Fruit fly (Drosophila melanogaster): ENCODE results near the gene CG13045.

Gene CG13045

DNA sequence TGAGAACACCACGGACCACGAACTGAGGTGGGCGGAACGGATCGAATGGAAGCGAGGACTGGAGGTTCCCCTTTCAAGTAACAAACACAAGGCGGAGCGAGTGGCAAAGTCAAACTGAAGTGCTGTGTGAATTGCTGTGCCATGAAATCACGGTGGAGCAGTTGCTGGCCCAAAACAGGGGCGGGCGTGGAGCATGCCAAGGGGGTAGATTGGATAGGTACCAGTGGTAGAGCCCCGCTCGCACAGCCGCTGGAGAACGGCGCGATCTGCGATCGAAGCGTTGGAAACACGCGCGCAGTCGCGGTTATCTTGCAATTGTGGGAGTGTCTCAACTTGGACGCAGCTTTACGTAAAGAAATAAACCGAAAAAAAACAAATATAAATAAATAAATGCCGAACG lies 37.0 kb upstream of the CG13045 start, which contains the start of gene CG13038 (continued):
- TF ChIP-seq Mrtf (GFP tag; IDR thresholded peaks at IDR 0.05) (0 out of 3 replicates have a peak, but pooled peaks have one; percentile 29), Hr3 (GFP tag; optimal IDR thresholded peaks at IDR 0.05) (no peak), Oli (tag; optimal IDR thresholded peaks at IDR 0.05) (no peak), HmgD (GFP tag; optimal IDR thresholded peaks at IDR 0.05) (no peak), gfzf (GFP tag; optimal IDR thresholded peaks at IDR 0.05) (no peak), ci (GFP tag; IDR thresholded peaks at IDR 0.05) (0 out of 3 replicates have a peak, but pooled peaks have one; percentile 19), dmrt11E (tag; optimal IDR thresholded peaks at IDR 0.05) (no peak), cwo (GFP tag; optimal IDR thresholded peaks at IDR 0.05) (no peak), CG6175 (GFP tag; IDR thresholded peaks at IDR 0.05) (0 out of 3 replicates have a peak, but pooled peaks have one; percentile 23), CG6272 (GFP tag; IDR thresholded peaks at IDR 0.05) (no peak), onecut (GFP tag; IDR thresholded peaks at IDR 0.05) (no peak), CG8089 (GFP tag; optimal IDR thresholded peaks at IDR 0.05) (no peak), CG11398 (GFP tag; optimal IDR thresholded peaks at IDR 0.05) (no peak), ATbp (GFP tag; optimal IDR thresholded peaks at IDR 0.05) (no peak), jumu (GFP tag; optimal IDR thresholded peaks at IDR 0.05) (no peak), repo (GFP tag; optimal IDR thresholded peaks at IDR 0.05) (no peak), Gug (GFP tag; IDR thresholded peaks at IDR 0.05) (no peak), tup (GFP tag; optimal IDR thresholded peaks at IDR 0.05) (no peak), lmd (GFP tag; IDR thresholded peaks at IDR 0.05) (peak; percentile 13; the same call in 1 of the 2 replicates), Med (GFP tag) (peak; percentile 34), CG17612 (GFP tag; IDR thresholded peaks at IDR 0.05) (no peak), Spps (tag; optimal IDR thresholded peaks at IDR 0.05) (no peak), Sry-β (GFP tag; optimal IDR thresholded peaks at IDR 0.05) (no peak), lbe (GFP tag; optimal IDR thresholded peaks at IDR 0.05) (no peak), HLHmδ (GFP tag; optimal IDR thresholded peaks at IDR 0.05) (no peak), Hsf (GFP tag; optimal IDR thresholded peaks at IDR 0.05) (no peak), CG10654 (GFP tag; optimal IDR thresholded peaks at IDR 0.05) (no peak), CG10565 (GFP tag; optimal IDR thresholded peaks at IDR 0.05) (no peak), cg (GFP tag; optimal IDR thresholded peaks at IDR 0.05) (no peak), Sox100B (GFP tag; optimal IDR thresholded peaks at IDR 0.05) (no peak), ind (GFP tag; optimal IDR thresholded peaks at IDR 0.05) (no peak), CG10462 (GFP tag; optimal IDR thresholded peaks at IDR 0.05) (no peak), Rfx (GFP tag; IDR thresholded peaks at IDR 0.05) (peak; percentile 48; the same call in 1 of the 2 replicates), Myb (GFP tag; optimal IDR thresholded peaks at IDR 0.05) (no peak), CG18599 (GFP tag; optimal IDR thresholded peaks at IDR 0.05) (no peak), CG31365 (tag; optimal IDR thresholded peaks at IDR 0.05) (no peak), CG14050 (GFP tag; IDR thresholded peaks at IDR 0.05) (no peak), cato (GFP tag; optimal IDR thresholded peaks at IDR 0.05; ENCODE audit: borderline replicate concordance) (no peak), Vsx1 (GFP tag; optimal IDR thresholded peaks at IDR 0.05) (no peak), CG32767 (GFP tag; IDR thresholded peaks at IDR 0.05) (no peak), CG3065 (GFP tag; optimal IDR thresholded peaks at IDR 0.05) (no peak), slou (GFP tag; optimal IDR thresholded peaks at IDR 0.05) (no peak), Aef1 (GFP tag; IDR thresholded peaks at IDR 0.05) (no peak), H15 (GFP tag; IDR thresholded peaks at IDR 0.05) (no peak), tll (GFP tag; optimal IDR thresholded peaks at IDR 0.05) (no peak), CG4328 (GFP tag; optimal IDR thresholded peaks at IDR 0.05) (no peak), ewg (GFP tag; optimal IDR thresholded peaks at IDR 0.05) (no peak), GATAe (GFP tag; conservative IDR thresholded peaks at IDR 0.05) (no peak), pb (GFP tag; optimal IDR thresholded peaks at IDR 0.05) (no peak), CG17568 (GFP tag; optimal IDR thresholded peaks at IDR 0.05) (no peak), tgo (GFP tag; IDR thresholded peaks at IDR 0.05) (no peak), gsb (GFP tag; IDR thresholded peaks at IDR 0.05) (no peak)

Data from whole organism, embryonic.